Worm (Caenorhabditis elegans) whole organism, early embryonic: ENCODE measurements around the gene Y54F10BM.20.

Experiments used
- B0310.2 ChIP-seq: sonication (generic microtip); optimal IDR thresholded peaks from 2 replicates; lab custom pipeline; 2016; ENCODE audit warnings: mild to moderate bottlenecking, missing genetic modification characterization, missing compliant biosample characterization
- F13C5.2 ChIP-seq: sonication (generic microtip); optimal IDR thresholded peaks from 2 replicates; lab custom pipeline; 2017; ENCODE audit warnings: mild to moderate bottlenecking, missing genetic modification characterization, inconsistent platforms, missing compliant biosample characterization
- aly-1 ChIP-seq: sonication (generic microtip); optimal IDR thresholded peaks from 2 replicates; lab custom pipeline; 2016; ENCODE audit warnings: missing genetic modification characterization, missing compliant biosample characterization
- ama-1 ChIP-seq: fragments of 150-350 bp; optimal IDR thresholded peaks from 2 replicates; lab custom pipeline; 2014
- ceh-13 ChIP-seq: fragments of 200-800 bp; sonication (Bioruptor generic); optimal IDR thresholded peaks from 2 replicates; lab custom pipeline; 2018; ENCODE audit warnings: mild to moderate bottlenecking, missing genetic modification characterization, missing compliant biosample characterization
- ceh-36 ChIP-seq: sonication (generic microtip); optimal IDR thresholded peaks from 2 replicates; lab custom pipeline; 2016; ENCODE audit warnings: missing genetic modification characterization, inconsistent platforms, missing compliant biosample characterization
- ets-7 ChIP-seq: sonication (generic microtip); optimal IDR thresholded peaks from 2 replicates; lab custom pipeline; 2016; ENCODE audit warnings: missing genotype, missing genetic modification characterization, missing compliant biosample characterization
- flt-1 ChIP-seq: fragments of 200-800 bp; sonication (Bioruptor generic); IDR thresholded peaks from 2 replicates; pipeline ENCODE4 v1.3.6; 2022; ENCODE audit warnings: missing genetic modification characterization, missing compliant biosample characterization
- hmbx-1 ChIP-seq: sonication (generic microtip); optimal IDR thresholded peaks from 2 replicates; lab custom pipeline; 2016; ENCODE audit warnings: mild to moderate bottlenecking, missing genetic modification characterization, missing compliant biosample characterization
- hmg-4 ChIP-seq: fragments of 200-800 bp; sonication (Bioruptor generic); optimal IDR thresholded peaks from 2 replicates; lab custom pipeline; 2018; ENCODE audit warnings: mild to moderate bottlenecking, missing genetic modification characterization, missing compliant biosample characterization
- hnd-1 ChIP-seq: sonication (generic microtip); optimal IDR thresholded peaks from 2 replicates; lab custom pipeline; 2016; ENCODE audit warnings: missing genetic modification characterization, missing compliant biosample characterization
- pes-1 ChIP-seq: fragments of 200-800 bp; sonication (Bioruptor generic); IDR thresholded peaks from 2 replicates; pipeline ENCODE4 v1.3.6; 2022; ENCODE audit warnings: missing genetic modification reagents, missing genetic modification characterization, missing compliant biosample characterization
- scrt-1 ChIP-seq: fragments of 200-800 bp; sonication (Bioruptor generic); IDR thresholded peaks from 2 replicates; pipeline ENCODE4 v1.3.6; 2022; ENCODE audit warnings: missing genetic modification characterization, missing compliant biosample characterization
- sea-1 ChIP-seq: fragments of 200-800 bp; sonication (Bioruptor generic); conservative IDR thresholded peaks from 2 replicates; pipeline ENCODE4 v1.3.6; 2022; ENCODE audit warnings: missing genetic modification characterization, missing compliant biosample characterization
- tbx-11 ChIP-seq: fragments of 200-800 bp; sonication (Bioruptor generic); IDR thresholded peaks from 2 replicates; pipeline ENCODE4 v1.3.6; 2022; ENCODE audit warnings: missing genetic modification characterization, missing compliant biosample characterization
- tbx-37 ChIP-seq: fragments of 200-800 bp; sonication (Bioruptor generic); conservative IDR thresholded peaks from 2 replicates; pipeline ENCODE4 v1.3.6; 2022; ENCODE audit warnings: missing genetic modification reagents, missing genetic modification characterization, missing compliant biosample characterization
- tra-4 ChIP-seq: sonication (generic microtip); optimal IDR thresholded peaks from 2 replicates; lab custom pipeline; 2017; ENCODE audit warnings: missing genetic modification characterization, missing compliant biosample characterization

Y54F10BM.20 gene

DNA sequence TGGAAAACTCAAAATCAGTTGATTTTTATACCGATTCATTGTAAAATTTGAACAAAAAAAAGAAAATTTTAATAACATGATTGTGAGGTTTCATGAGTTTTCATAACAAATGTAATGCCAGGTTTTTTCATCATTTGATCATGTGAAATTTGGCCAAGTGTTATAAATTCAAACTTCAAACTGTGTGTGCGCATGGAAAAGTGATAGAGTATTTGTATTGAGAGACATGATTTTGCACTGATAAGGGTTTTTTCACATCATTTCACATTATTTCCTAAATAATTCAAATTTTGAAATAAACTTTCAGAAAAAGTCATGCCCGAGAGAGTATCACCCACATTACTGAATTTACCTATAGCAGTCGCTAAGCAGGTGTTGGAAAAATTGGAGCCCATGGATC, 16.9 kb upstream of the Y54F10BM.20 start, which contains the start of gene fbxa-219:
Gene fbxa-219 (plus strand): TSS at position 277 of the 400 bp plus-strand sequence.
- no peak for TF ChIP-seq ama-1 (lab: Kevin White, UChicago)
- TF ChIP-seq B0310.2, result no peak
- TF ChIP-seq hmg-4 (GFP tag; lab: Kevin White, UChicago), result no peak
- TF ChIP-seq pes-1, result no peak

DNA sequence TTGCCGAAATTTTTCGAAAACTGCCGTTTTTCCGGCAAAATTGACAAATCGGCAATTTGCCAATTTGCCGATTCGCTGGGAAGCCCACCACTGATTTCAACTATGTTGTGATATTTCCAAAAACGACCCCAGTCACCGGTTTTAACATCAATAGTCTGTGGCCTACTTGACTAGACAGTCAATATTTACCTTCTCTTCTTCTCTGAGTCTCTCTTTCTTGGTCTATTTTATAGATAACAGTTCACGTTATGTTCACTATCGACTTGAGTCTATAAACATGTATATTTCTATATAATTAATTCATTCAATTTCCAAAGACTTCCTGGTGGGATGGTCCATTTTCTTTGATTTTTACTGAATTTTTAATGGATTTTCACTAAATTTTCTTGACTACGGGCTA, 13.3 kb upstream of the Y54F10BM.20 start:
- no peak for TF ChIP-seq scrt-1 (GFP tag; lab: Robert Waterston, UW)
- TF ChIP-seq tbx-11, result no peak
- TF ChIP-seq tra-4, result no peak
- no peak for TF ChIP-seq hmbx-1 (tag; lab: Kevin White, UChicago)
- TF ChIP-seq ama-1 (lab: Kevin White, UChicago), result no peak
- TF ChIP-seq ets-7, result no peak
- TF ChIP-seq sea-1 (GFP tag; lab: Robert Waterston, UW), result no peak
- TF ChIP-seq hnd-1 (tag; lab: Kevin White, UChicago), result no peak

DNA sequence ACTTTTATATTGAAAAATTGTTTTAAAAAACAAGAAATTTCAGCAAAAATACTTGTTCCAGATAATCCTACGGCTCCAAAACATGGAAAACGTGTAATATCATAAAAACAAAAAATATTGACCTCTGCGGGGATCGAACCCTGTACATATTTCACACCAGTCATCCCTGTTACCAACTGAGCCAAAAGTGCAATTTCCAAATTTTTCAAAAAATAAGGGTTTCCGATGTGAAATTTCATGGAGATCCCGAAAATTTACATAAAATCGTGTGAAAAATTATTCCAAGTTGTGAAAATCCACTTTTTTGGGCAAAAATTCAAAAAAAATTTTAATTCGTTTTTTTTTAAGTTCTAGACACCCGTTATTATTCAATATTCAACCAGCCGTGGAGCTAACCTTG, 3.9 kb upstream of the Y54F10BM.20 start:
- TF ChIP-seq ama-1 (lab: Kevin White, UChicago) (no peak), hmg-4 (GFP tag; lab: Kevin White, UChicago) (no peak), aly-1 (tag; lab: Kevin White, UChicago) (no peak), ets-7 (no peak), sea-1 (GFP tag; lab: Robert Waterston, UW) (no peak), tbx-11 (no peak), tbx-37 (GFP tag; lab: Robert Waterston, UW) (no peak), pes-1 (no peak), flt-1 (GFP tag; lab: Robert Waterston, UW) (no peak), B0310.2 (no peak), ceh-13 (GFP tag; lab: Kevin White, UChicago) (no peak), tra-4 (no peak), scrt-1 (GFP tag; lab: Robert Waterston, UW) (no peak), hnd-1 (tag; lab: Kevin White, UChicago) (no peak), ceh-36 (tag; lab: Kevin White, UChicago) (no peak), hmbx-1 (tag; lab: Kevin White, UChicago) (no peak), F13C5.2 (no peak)

DNA sequence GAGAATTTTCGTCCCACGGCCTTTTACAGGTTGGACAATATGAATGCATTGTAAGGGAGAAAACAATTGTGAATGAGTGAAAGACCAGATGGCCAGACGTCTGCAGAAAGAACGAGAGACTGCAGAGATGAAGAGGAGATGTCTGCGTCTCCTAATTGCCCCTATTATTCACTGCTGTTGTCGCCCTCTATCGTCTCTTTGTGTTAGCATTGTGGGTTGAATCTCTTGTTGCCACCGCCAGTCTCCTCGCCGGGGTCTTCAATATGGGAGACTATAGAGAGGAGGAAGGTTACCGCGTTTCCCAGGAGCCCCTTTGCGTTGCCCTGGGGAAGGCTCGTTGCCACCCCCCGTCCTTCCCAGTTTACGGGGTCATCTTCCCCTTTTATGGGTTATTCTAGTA, 3.2 kb upstream of the Y54F10BM.20 start, which contains the start of gene Y54F10BM.9:
Gene Y54F10BM.9 (minus strand): TSS at position 61 of the 400 bp plus-strand sequence.
- TF ChIP-seq flt-1 (GFP tag; lab: Robert Waterston, UW) (no peak), aly-1 (tag; lab: Kevin White, UChicago) (peak; percentile 54), scrt-1 (GFP tag; lab: Robert Waterston, UW) (no peak), F13C5.2 (no peak), tbx-37 (GFP tag; lab: Robert Waterston, UW) (no peak), ets-7 (no peak), hmg-4 (GFP tag; lab: Kevin White, UChicago) (peak; percentile 69), B0310.2 (no peak)

DNA sequence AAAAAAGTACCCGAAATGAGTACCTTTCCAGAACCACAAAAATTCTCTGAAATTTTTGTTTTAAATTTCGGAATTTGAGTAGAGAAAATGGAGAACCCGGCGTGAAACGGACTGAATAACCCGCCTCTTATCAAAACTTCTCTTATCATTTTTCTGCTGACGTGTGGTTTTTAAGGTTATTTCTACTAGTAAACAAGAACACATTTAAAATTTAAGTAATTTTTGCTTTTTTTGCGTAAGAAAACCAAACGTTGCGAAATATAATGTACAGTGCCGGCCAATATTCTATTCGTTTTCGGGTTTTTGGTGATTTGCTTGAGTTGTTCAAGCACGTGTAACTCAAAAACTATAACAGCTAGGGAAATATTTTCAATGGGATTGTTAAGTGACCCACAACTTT, 2.9 kb downstream of the Y54F10BM.20 start:
- TF ChIP-seq scrt-1 (GFP tag; lab: Robert Waterston, UW) (no peak), hmg-4 (GFP tag; lab: Kevin White, UChicago) (no peak), pes-1 (no peak)

DNA sequence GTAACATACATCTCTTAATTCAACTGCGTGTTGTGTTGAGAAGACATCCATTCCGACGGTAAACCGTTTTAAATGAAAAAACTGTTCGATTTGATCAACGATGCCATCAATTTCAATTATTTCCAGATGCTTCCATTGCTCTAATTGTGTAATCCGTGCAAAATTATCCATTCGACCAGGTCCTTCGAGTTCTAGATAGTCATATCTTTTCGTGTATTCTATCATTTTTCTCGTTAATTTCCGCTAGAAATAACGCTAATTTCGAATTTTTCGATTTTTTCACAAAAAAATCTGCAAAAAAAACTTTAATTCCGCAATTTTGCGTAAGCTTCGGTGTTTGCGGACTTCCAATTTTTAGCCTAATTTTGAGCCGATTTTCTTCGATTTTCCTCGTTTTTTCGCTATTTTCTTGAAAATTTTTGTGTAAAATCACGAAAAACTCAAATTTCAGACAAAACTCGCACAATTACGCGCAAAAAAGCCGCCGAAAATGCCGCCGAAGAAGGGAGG, 6.0 kb downstream of the Y54F10BM.20 start, which contains the start of the genes fbxa-66 and iffb-1:
Gene fbxa-66 (minus strand): TSS at position 51 of the 510 bp plus-strand sequence.
Gene iffb-1 (plus strand): TSS at position 452 of the 510 bp plus-strand sequence.
- no peak for TF ChIP-seq ceh-13 (GFP tag; lab: Kevin White, UChicago)
- no peak for TF ChIP-seq F13C5.2
- TF ChIP-seq tbx-11, result no peak
- TF ChIP-seq pes-1, result no peak
- TF ChIP-seq sea-1 (GFP tag; lab: Robert Waterston, UW), result no peak
- no peak for TF ChIP-seq ama-1 (lab: Kevin White, UChicago)

DNA sequence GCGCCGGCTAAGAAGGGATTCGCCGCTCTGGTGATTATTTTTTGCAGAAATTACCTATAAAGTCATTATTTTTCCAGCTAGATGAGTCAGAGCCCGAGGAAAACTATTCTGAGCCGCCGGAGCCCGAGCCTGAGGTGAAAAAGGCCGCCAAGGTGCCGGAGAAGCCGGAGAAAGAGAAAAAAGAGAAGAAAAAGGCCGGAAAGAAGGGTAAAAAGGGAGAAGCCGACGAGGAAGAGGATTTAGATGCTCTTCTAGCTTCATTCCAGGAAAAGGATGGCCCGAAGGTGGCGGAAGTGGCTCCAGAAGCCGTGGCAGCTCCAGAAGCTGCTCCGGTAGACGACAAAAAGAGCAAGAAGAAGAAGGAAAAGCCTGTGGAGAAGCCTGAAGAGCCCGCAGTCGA, 6.6 kb downstream of the Y54F10BM.20 start:
- TF ChIP-seq hnd-1 (tag; lab: Kevin White, UChicago) (peak; percentile 4), aly-1 (tag; lab: Kevin White, UChicago) (peak; percentile 24), hmbx-1 (tag; lab: Kevin White, UChicago) (no peak)

DNA sequence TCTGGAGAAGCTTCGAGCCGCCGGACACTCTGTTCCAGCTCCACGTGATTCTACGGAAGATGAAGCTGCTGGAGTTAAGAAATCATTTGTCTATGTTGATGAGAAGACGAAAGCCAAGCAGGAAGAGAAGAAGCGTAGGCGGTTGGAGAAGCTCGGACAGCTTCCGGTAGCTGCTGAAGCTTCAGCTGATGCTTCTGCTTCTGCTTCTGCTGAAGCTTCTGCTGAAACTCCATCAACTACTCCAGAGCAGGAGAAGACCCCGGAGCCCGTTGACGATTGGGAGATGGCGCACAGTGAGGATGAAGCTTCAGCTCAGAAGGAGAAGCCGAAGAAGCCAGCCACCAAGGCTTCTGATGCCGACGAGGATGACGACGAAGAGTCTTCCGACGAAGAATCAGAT, 8.4 kb downstream of the Y54F10BM.20 start:
- TF ChIP-seq ets-7 (no peak), tbx-37 (GFP tag; lab: Robert Waterston, UW) (no peak), ceh-36 (tag; lab: Kevin White, UChicago) (no peak), sea-1 (GFP tag; lab: Robert Waterston, UW) (no peak), pes-1 (no peak), F13C5.2 (no peak), scrt-1 (GFP tag; lab: Robert Waterston, UW) (no peak), B0310.2 (no peak)

DNA sequence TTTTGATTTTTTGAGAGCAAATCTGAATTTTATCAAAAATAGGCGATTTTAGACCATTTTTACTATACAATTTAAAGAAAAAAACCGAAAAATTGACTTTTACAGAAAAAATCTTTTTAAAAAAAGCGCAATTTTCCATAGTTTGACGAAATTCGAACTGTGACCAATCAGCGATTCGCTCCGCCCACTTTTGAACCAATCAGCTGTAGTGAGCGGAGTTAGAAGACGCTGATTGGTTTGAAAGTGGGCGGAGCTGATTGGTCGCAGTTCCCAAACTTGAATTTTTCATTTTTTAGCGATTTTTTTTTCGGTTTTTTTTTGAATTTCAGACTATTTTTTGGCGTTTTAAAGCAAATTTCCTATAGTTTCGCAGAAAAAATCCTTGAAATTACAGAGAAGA, 16.6 kb downstream of the Y54F10BM.20 start:
- TF ChIP-seq B0310.2, result no peak
- TF ChIP-seq pes-1, result no peak
- no peak for TF ChIP-seq ceh-36 (tag; lab: Kevin White, UChicago)
- TF ChIP-seq hmg-4 (GFP tag; lab: Kevin White, UChicago), result no peak
- TF ChIP-seq scrt-1 (GFP tag; lab: Robert Waterston, UW), result no peak
- no peak for TF ChIP-seq ets-7
- TF ChIP-seq F13C5.2, result no peak
- TF ChIP-seq tbx-37 (GFP tag; lab: Robert Waterston, UW), result no peak
- no peak for TF ChIP-seq tra-4
- TF ChIP-seq hmbx-1 (tag; lab: Kevin White, UChicago), result no peak
